Worm (Caenorhabditis elegans): ENCODE data around the gene scc-1.

DNA sequence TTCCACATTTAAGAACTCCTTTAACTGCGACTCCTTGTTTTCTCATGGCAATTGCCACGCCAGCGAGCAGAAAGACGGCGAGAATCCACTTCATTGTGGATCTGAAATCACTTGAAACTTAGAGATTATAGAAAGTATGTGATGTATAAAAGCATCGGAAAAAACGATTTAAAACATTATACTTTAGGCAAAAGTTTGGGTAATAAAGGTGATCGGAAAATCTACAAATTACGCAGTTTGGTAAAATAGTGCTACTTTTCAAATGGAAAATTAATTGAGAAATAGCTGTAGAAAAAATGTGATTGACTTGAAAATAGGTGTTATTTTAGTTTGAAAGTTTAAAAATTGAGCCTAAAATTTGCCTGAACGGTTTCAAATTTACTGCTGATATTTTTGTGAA lies 29.2 kb downstream of the scc-1 start, which contains the start of gene ttr-41:
- no peak for TF ChIP-seq ama-1 (optimal IDR thresholded peaks at IDR 0.05)
- no peak for TF ChIP-seq B0310.2 (tag; optimal IDR thresholded peaks at IDR 0.05)
- TF ChIP-seq pes-1 (GFP tag; IDR thresholded peaks at IDR 0.05), result no peak
- TF ChIP-seq tra-4 (tag; optimal IDR thresholded peaks at IDR 0.05), result no peak
- no peak for TF ChIP-seq flt-1 (GFP tag; IDR thresholded peaks at IDR 0.05)
- no peak for TF ChIP-seq hnd-1 (tag; optimal IDR thresholded peaks at IDR 0.05)

All from whole organism, early embryonic.